ENCODE assay signal across 4 worm cellular contexts in genomic region chrII:1851716-1852115, ce11.
TF ChIP-seq lines count a peak whose summit lies in the region.

No protein-coding gene starts in this region.

TF ChIP-seq in whole organism, L1 larva, 84 proteins besides CTCF, POLR2A, EP300 and RAD21 (continued from another document and continues in another):
- TF ChIP-seq lin-14 (GFP tag; optimal IDR thresholded peaks at IDR 0.05; lab: Kevin White, UChicago) (peak; percentile 68), aly-2 (tag; optimal IDR thresholded peaks at IDR 0.05; lab: Kevin White, UChicago) (no peak), skn-1 (tag; optimal IDR thresholded peaks at IDR 0.05; lab: Kevin White, UChicago) (no peak), hpl-2 (GFP tag; optimal IDR thresholded peaks at IDR 0.05; lab: Kevin White, UChicago) (no peak), pag-3 (tag; optimal IDR thresholded peaks at IDR 0.05; lab: Kevin White, UChicago; ENCODE audit: borderline replicate concordance, insufficient read depth) (no peak), pax-3 (tag; optimal IDR thresholded peaks at IDR 0.05; lab: Kevin White, UChicago) (peak; percentile 30), zip-4 (GFP tag; optimal IDR thresholded peaks at IDR 0.05; lab: Kevin White, UChicago) (no peak), unc-98 (GFP tag; IDR thresholded peaks at IDR 0.05; lab: Robert Waterston, UW) (no peak), blmp-1 (tag; optimal IDR thresholded peaks at IDR 0.05; lab: Kevin White, UChicago) (peak; percentile 40), mep-1 (tag; optimal IDR thresholded peaks at IDR 0.05; lab: Kevin White, UChicago) (no peak), elt-3 (tag; optimal IDR thresholded peaks at IDR 0.05; lab: Kevin White, UChicago) (peak in 2 of 6 experiments; percentile 68 to 69), mdl-1 (tag; optimal IDR thresholded peaks at IDR 0.05; lab: Kevin White, UChicago) (peak in 1 of 2 experiments; percentile 7), irx-1 (tag; optimal IDR thresholded peaks at IDR 0.05; lab: Kevin White, UChicago) (no peak), nhr-19 (GFP tag; conservative IDR thresholded peaks at IDR 0.05; lab: Robert Waterston, UW) (peak; percentile 43; the same call in 1 of the 2 replicates), nhr-20 (tag; optimal IDR thresholded peaks at IDR 0.05; lab: Kevin White, UChicago) (peak; percentile 58), lin-35 (GFP tag; optimal IDR thresholded peaks at IDR 0.05; lab: Kevin White, UChicago) (peak in 1 of 2 experiments; percentile 40), sptf-1 (tag; optimal IDR thresholded peaks at IDR 0.05; lab: Kevin White, UChicago) (no peak), efl-1 (optimal IDR thresholded peaks at IDR 0.05; lab: Kevin White, UChicago) (no peak), efl-1 (GFP tag; optimal IDR thresholded peaks at IDR 0.05 in 1 of 2; lab: Kevin White, UChicago) (peak in 1 of 2 experiments; percentile 35), ceh-82 (tag; optimal IDR thresholded peaks at IDR 0.05; lab: Kevin White, UChicago) (no peak), ceh-90 (tag; optimal IDR thresholded peaks at IDR 0.05; lab: Kevin White, UChicago) (no peak), fos-1 (tag; optimal IDR thresholded peaks at IDR 0.05; lab: Kevin White, UChicago) (no peak), C34B4.2 (tag; optimal IDR thresholded peaks at IDR 0.05; lab: Kevin White, UChicago) (no peak), nhr-28 (tag; optimal IDR thresholded peaks at IDR 0.05; lab: Kevin White, UChicago) (no peak), nhr-76 (tag; optimal IDR thresholded peaks at IDR 0.05; lab: Kevin White, UChicago) (no peak), ztf-11 (tag; optimal IDR thresholded peaks at IDR 0.05; lab: Kevin White, UChicago) (no peak), tbx-2 (tag; optimal IDR thresholded peaks at IDR 0.05; lab: Kevin White, UChicago) (no peak), C16A3.4 (tag; optimal IDR thresholded peaks at IDR 0.05; lab: Kevin White, UChicago) (no peak), nhr-84 (tag; optimal IDR thresholded peaks at IDR 0.05; lab: Kevin White, UChicago) (no peak), Y116A8C.19 (tag; optimal IDR thresholded peaks at IDR 0.05; lab: Kevin White, UChicago; ENCODE audit: borderline replicate concordance) (no peak), efl-3 (GFP tag; optimal IDR thresholded peaks at IDR 0.05; lab: Kevin White, UChicago) (no peak), snpc-4 (tag; optimal IDR thresholded peaks at IDR 0.05; lab: Kevin White, UChicago) (no peak), grh-1 (GFP tag; IDR thresholded peaks at IDR 0.05; lab: Robert Waterston, UW) (no peak)

TF ChIP-seq in whole organism, L2 larva, 48 proteins besides CTCF, POLR2A, EP300 and RAD21 (continued from another document):
- TF ChIP-seq alr-1 (tag; optimal IDR thresholded peaks at IDR 0.05; lab: Kevin White, UChicago) = no peak

TF ChIP-seq in whole organism, L3 larva, 47 proteins besides CTCF, POLR2A, EP300 and RAD21 (continued from another document):
- no peak for TF ChIP-seq skn-1 (tag; optimal IDR thresholded peaks at IDR 0.05; lab: Kevin White, UChicago)
- TF ChIP-seq pha-4 (tag; optimal IDR thresholded peaks at IDR 0.05; lab: Kevin White, UChicago) = peak; percentile 52
- no peak for TF ChIP-seq nhr-12 (tag; optimal IDR thresholded peaks at IDR 0.05; lab: Kevin White, UChicago)

TF ChIP-seq in whole organism, L4 larva, 104 proteins besides CTCF, POLR2A, EP300 and RAD21 (continued from another document):
- peak; percentile 57 for TF ChIP-seq nhr-6 (tag; optimal IDR thresholded peaks at IDR 0.05; lab: Kevin White, UChicago)
- TF ChIP-seq unc-62 (GFP tag; optimal IDR thresholded peaks at IDR 0.05 in 1 of 2; lab: Kevin White, UChicago) = no peak
- no peak for TF ChIP-seq unc-62 (tag; optimal IDR thresholded peaks at IDR 0.05; lab: Kevin White, UChicago)
- TF ChIP-seq nhr-10 (tag; optimal IDR thresholded peaks at IDR 0.05; lab: Kevin White, UChicago) = no peak
- peak; percentile 97 for TF ChIP-seq lin-1 (GFP tag; IDR thresholded peaks at IDR 0.05; lab: Robert Waterston, UW)
- peak; percentile 47 for TF ChIP-seq mxl-3 (GFP tag; optimal IDR thresholded peaks at IDR 0.05; lab: Kevin White, UChicago)
- TF ChIP-seq lsy-2 (tag; optimal IDR thresholded peaks at IDR 0.05; lab: Kevin White, UChicago) = no peak
- peak; percentile 34 for TF ChIP-seq jun-1 (tag; optimal IDR thresholded peaks at IDR 0.05; lab: Kevin White, UChicago)
- peak; percentile 87 for TF ChIP-seq duxl-1 (tag; optimal IDR thresholded peaks at IDR 0.05; lab: Kevin White, UChicago; ENCODE audit: poor library complexity)
- TF ChIP-seq ztf-11 (tag; optimal IDR thresholded peaks at IDR 0.05; lab: Kevin White, UChicago) = no peak
- peak; percentile 99 for TF ChIP-seq pqm-1 (tag; optimal IDR thresholded peaks at IDR 0.05; lab: Kevin White, UChicago)
- TF ChIP-seq nhr-42 (GFP tag; IDR thresholded peaks at IDR 0.05; lab: Robert Waterston, UW) = peak; percentile 52; the same call in 1 of the 2 replicates
- TF ChIP-seq tra-1 (GFP tag; IDR thresholded peaks at IDR 0.05; lab: Robert Waterston, UW) = peak; percentile 97
- no peak for TF ChIP-seq lir-3 (tag; optimal IDR thresholded peaks at IDR 0.05; lab: Kevin White, UChicago)
- peak in 1 of 2 experiments; percentile 43 for TF ChIP-seq mdl-1 (tag; optimal IDR thresholded peaks at IDR 0.05; lab: Kevin White, UChicago)
